Worm (Caenorhabditis elegans) whole organism, late embryonic: Measurements from ENCODE around the gene npr-4.

Source experiments
- Y22D7AL.16 ChIP-seq: sonication (generic microtip); optimal IDR thresholded peaks from 2 replicates; lab custom pipeline; 2016; ENCODE audit warnings: missing genetic modification characterization, missing compliant biosample characterization
- ahr-1 ChIP-seq: sonication (generic microtip); optimal IDR thresholded peaks from 2 replicates; lab custom pipeline; 2016; ENCODE audit warnings: missing genetic modification characterization, missing compliant biosample characterization
- ceh-19 ChIP-seq: fragments of 200-800 bp; sonication (Bioruptor generic); optimal IDR thresholded peaks from 2 replicates; lab custom pipeline; 2018; ENCODE audit warnings: mild to moderate bottlenecking, missing genetic modification characterization, missing compliant biosample characterization
- ceh-30 ChIP-seq: fragments of 150-350 bp; optimal IDR thresholded peaks from 2 replicates; lab custom pipeline; 2014; ENCODE audit warnings: missing biosample characterization, missing genetic modification characterization
- ceh-34 ChIP-seq: sonication (generic microtip); optimal IDR thresholded peaks from 2 replicates; lab custom pipeline; 2016; ENCODE audit warnings: mild to moderate bottlenecking, missing genetic modification characterization, missing compliant biosample characterization
- ceh-45 ChIP-seq: fragments of 200-800 bp; sonication (Bioruptor generic); IDR thresholded peaks from 2 replicates; pipeline ENCODE4 v1.3.6; 2022; ENCODE audit warnings: missing genetic modification reagents, missing genetic modification characterization, missing compliant biosample characterization
- ceh-48 ChIP-seq: sonication (generic microtip); optimal IDR thresholded peaks from 2 replicates; lab custom pipeline; 2016; ENCODE audit warnings: missing genetic modification characterization, inconsistent platforms, missing compliant biosample characterization
- ceh-6 ChIP-seq: fragments of 200-800 bp; sonication (Bioruptor generic); optimal IDR thresholded peaks from 2 replicates; lab custom pipeline; 2018; ENCODE audit warnings: mild to moderate bottlenecking, missing genetic modification characterization, missing compliant biosample characterization
- ceh-9 ChIP-seq: sonication (generic microtip); optimal IDR thresholded peaks from 2 replicates; lab custom pipeline; 2016; ENCODE audit warnings: mild to moderate bottlenecking, missing genetic modification characterization, inconsistent platforms, missing compliant biosample characterization
- dmd-4 ChIP-seq: sonication (generic microtip); optimal IDR thresholded peaks from 2 replicates; lab custom pipeline; 2016; ENCODE audit warnings: borderline replicate concordance, missing genetic modification characterization, missing compliant biosample characterization
- dve-1 ChIP-seq: sonication (generic microtip); optimal IDR thresholded peaks from 2 replicates; lab custom pipeline; 2017; ENCODE audit warnings: antibody characterized with exemption, mild to moderate bottlenecking, missing genetic modification characterization, missing compliant biosample characterization
- elt-2 ChIP-seq: sonication (generic microtip); optimal IDR thresholded peaks from 2 replicates; lab custom pipeline; 2016; ENCODE audit warnings: missing genetic modification reagents, missing genetic modification characterization, missing compliant biosample characterization
- elt-4 ChIP-seq: sonication (generic microtip); optimal IDR thresholded peaks from 2 replicates; lab custom pipeline; 2016; ENCODE audit warnings: missing genetic modification characterization, missing compliant biosample characterization
- eyg-1 ChIP-seq: sonication (generic microtip); optimal IDR thresholded peaks from 2 replicates; lab custom pipeline; 2016; ENCODE audit warnings: missing genotype, missing genetic modification characterization, missing compliant biosample characterization
- fkh-10 ChIP-seq: fragments of 150-350 bp; optimal IDR thresholded peaks from 2 replicates; lab custom pipeline; 2014; ENCODE audit warnings: missing biosample characterization, missing genetic modification reagents, missing genetic modification characterization
- fkh-6 ChIP-seq: sonication (generic microtip); optimal IDR thresholded peaks from 2 replicates; lab custom pipeline; 2016; ENCODE audit warnings: missing genetic modification characterization, missing compliant biosample characterization
- hlh-13 ChIP-seq: fragments of 200-800 bp; sonication (Bioruptor generic); optimal IDR thresholded peaks from 2 replicates; lab custom pipeline; 2018; ENCODE audit warnings: mild to moderate bottlenecking, missing genetic modification characterization, missing compliant biosample characterization
- hlh-30 ChIP-seq: sonication (generic microtip); optimal IDR thresholded peaks from 2 replicates; lab custom pipeline; 2017; ENCODE audit warnings: antibody characterized with exemption, missing genetic modification characterization, missing compliant biosample characterization; ENCODE audit not compliant: insufficient read depth
- hlh-6 ChIP-seq: sonication (generic microtip); optimal IDR thresholded peaks from 2 replicates; lab custom pipeline; 2016; ENCODE audit warnings: missing genotype, missing genetic modification characterization, missing compliant biosample characterization
- hlh-8 ChIP-seq: sonication (generic microtip); optimal IDR thresholded peaks from 2 replicates; lab custom pipeline; 2016; ENCODE audit warnings: missing genotype, missing genetic modification characterization, missing compliant biosample characterization
- lim-6 ChIP-seq: sonication (generic microtip); optimal IDR thresholded peaks from 2 replicates; lab custom pipeline; 2016; ENCODE audit warnings: missing genetic modification characterization, missing compliant biosample characterization
- lin-11 ChIP-seq: fragments of 200-800 bp; sonication (Bioruptor generic); optimal IDR thresholded peaks from 2 replicates; lab custom pipeline; 2018; ENCODE audit warnings: mild to moderate bottlenecking, missing genetic modification characterization, missing compliant biosample characterization
- madf-2 ChIP-seq: sonication (generic microtip); optimal IDR thresholded peaks from 2 replicates; lab custom pipeline; 2017; ENCODE audit warnings: missing genetic modification characterization, missing compliant biosample characterization
- mec-3 ChIP-seq: sonication (generic microtip); optimal IDR thresholded peaks from 2 replicates; lab custom pipeline; 2016; ENCODE audit warnings: borderline replicate concordance, missing genetic modification characterization, missing compliant biosample characterization
- nhr-232 ChIP-seq: sonication (generic microtip); optimal IDR thresholded peaks from 2 replicates; lab custom pipeline; 2016; ENCODE audit warnings: missing genetic modification characterization, missing compliant biosample characterization
- odd-2 ChIP-seq: sonication (generic microtip); optimal IDR thresholded peaks from 2 replicates; lab custom pipeline; 2017; ENCODE audit warnings: antibody characterized with exemption, mild to moderate bottlenecking, missing genetic modification characterization, missing compliant biosample characterization
- pax-1 ChIP-seq: fragments of 150-350 bp; optimal IDR thresholded peaks from 2 replicates; lab custom pipeline; 2014; ENCODE audit warnings: missing biosample characterization, missing genetic modification characterization
- pha-4 ChIP-seq: fragments of 150-350 bp; optimal IDR thresholded peaks from 2 replicates; lab custom pipeline; 2018; ENCODE audit warnings: missing biosample characterization, missing genetic modification reagents, missing genetic modification characterization
- pqm-1 ChIP-seq: sonication (generic microtip); optimal IDR thresholded peaks from 2 replicates; lab custom pipeline; 2016; ENCODE audit warnings: missing genetic modification characterization, missing compliant biosample characterization
- rnt-1 ChIP-seq: sonication (generic microtip); optimal IDR thresholded peaks from 2 replicates; lab custom pipeline; 2016; ENCODE audit warnings: missing genetic modification characterization, missing compliant biosample characterization
- sdc-2 ChIP-seq: sonication (generic microtip); optimal IDR thresholded peaks from 2 replicates; lab custom pipeline; 2016; ENCODE audit warnings: missing genotype, missing genetic modification characterization, missing compliant biosample characterization
- tbx-2 ChIP-seq: sonication (generic microtip); optimal IDR thresholded peaks from 2 replicates; lab custom pipeline; 2016; ENCODE audit warnings: missing genetic modification characterization, missing compliant biosample characterization
- tbx-7 ChIP-seq: sonication (generic microtip); optimal IDR thresholded peaks from 2 replicates; lab custom pipeline; 2016; ENCODE audit warnings: missing genotype, missing genetic modification characterization, missing compliant biosample characterization
- ttx-3 ChIP-seq: sonication (generic microtip); optimal IDR thresholded peaks from 2 replicates; lab custom pipeline; 2016; ENCODE audit warnings: missing genetic modification reagents, missing genetic modification characterization, missing compliant biosample characterization
- unc-3 ChIP-seq, 2 experiments: fragments of 200-800 bp in 1 of 2; sonication (Bioruptor generic) in 1 of 2; sonication (generic microtip) in 1 of 2; conservative IDR thresholded peaks in 1 of 2; optimal IDR thresholded peaks in 1 of 2; 2 replicates each; pipeline versions ENCODE4 v1.3.6 to Lab custom; 2016 to 2022; ENCODE audit warnings: missing compliant biosample characterization in 2 of 2, missing genetic modification characterization in 2 of 2, missing genetic modification reagents in 1 of 2
- zip-5 ChIP-seq: sonication (generic microtip); optimal IDR thresholded peaks from 2 replicates; lab custom pipeline; 2016; ENCODE audit warnings: missing genetic modification characterization, missing compliant biosample characterization
- ztf-16 ChIP-seq: sonication (generic microtip); optimal IDR thresholded peaks from 2 replicates; lab custom pipeline; 2017; ENCODE audit warnings: missing genetic modification characterization, missing compliant biosample characterization

npr-4 gene

DNA sequence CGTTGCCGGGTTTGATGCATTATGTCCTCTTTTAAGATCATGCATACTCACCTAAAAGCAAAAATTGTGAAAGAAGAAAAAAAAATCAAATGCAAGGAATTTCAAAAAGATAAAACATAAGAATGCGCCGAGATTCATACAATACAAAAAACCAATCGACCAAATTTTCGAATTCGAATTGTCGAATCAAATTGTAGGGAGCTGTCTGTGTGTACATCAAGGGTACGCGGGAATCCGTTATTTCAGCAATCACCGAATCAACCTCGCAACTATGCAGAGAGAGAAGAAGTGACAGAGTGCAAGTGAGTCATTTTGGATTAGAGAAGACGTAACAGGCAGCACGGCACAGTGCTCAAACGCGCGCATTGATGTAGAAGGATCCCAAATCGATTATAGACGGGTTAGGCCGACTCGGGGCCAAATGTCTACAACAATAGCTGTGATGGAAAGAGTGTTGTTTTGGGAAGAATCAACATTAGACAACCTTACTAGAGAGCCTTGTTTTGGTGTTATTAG lies 48.1 kb downstream of the npr-4 start, which contains the start of gene sdz-19:
TSS of gene sdz-19 (minus strand) at position 51 of the 516 bp plus-strand sequence.
- TF ChIP-seq dve-1 (tag; lab: Kevin White, UChicago) (no peak), fkh-10 (GFP tag; lab: Kevin White, UChicago) (no peak), ceh-19 (GFP tag; lab: Kevin White, UChicago) (no peak), ceh-45 (GFP tag; lab: Robert Waterston, UW) (no peak), ztf-16 (tag; lab: Kevin White, UChicago) (no peak), lin-11 (tag; lab: Kevin White, UChicago) (no peak)

DNA sequence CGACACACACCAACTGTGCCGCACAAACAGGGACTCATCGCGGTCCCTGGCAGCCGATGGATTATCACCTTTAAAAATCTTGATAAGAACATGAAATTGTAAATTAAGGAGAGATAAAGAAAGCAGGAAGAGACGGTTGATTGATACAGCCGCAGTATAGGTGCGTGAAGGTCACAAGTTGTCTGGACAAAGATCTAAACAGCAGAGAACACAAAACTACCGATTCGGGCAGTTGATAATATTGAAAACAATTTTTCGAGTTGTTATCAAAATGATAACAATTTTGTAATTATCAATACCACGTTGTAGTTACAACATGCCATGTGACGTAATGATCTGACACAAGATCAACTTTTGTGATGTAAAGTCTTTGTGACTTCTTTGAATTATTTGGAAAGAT lies 50.7 kb downstream of the npr-4 start:
- TF ChIP-seq hlh-30 (tag; lab: Kevin White, UChicago) = peak; percentile 20
- no peak for TF ChIP-seq ceh-34
- TF ChIP-seq rnt-1 (tag; lab: Kevin White, UChicago) = peak; percentile 16
- no peak for TF ChIP-seq ttx-3
- TF ChIP-seq mec-3 (tag; lab: Kevin White, UChicago) = no peak
- no peak for TF ChIP-seq sdc-2
- TF ChIP-seq nhr-232 (tag; lab: Kevin White, UChicago) = no peak
- no peak for TF ChIP-seq ahr-1 (tag; lab: Kevin White, UChicago)
- no peak for TF ChIP-seq fkh-6 (tag; lab: Kevin White, UChicago)
- peak; percentile 11 for TF ChIP-seq pqm-1 (tag; lab: Kevin White, UChicago)
- TF ChIP-seq hlh-6 (tag; lab: Kevin White, UChicago) = no peak
- no peak for TF ChIP-seq lim-6 (tag; lab: Kevin White, UChicago)
- peak; percentile 96 for TF ChIP-seq elt-2
- TF ChIP-seq dve-1 (tag; lab: Kevin White, UChicago) = no peak
- TF ChIP-seq tbx-7 (tag; lab: Kevin White, UChicago) = no peak
- TF ChIP-seq ceh-9 = no peak

DNA sequence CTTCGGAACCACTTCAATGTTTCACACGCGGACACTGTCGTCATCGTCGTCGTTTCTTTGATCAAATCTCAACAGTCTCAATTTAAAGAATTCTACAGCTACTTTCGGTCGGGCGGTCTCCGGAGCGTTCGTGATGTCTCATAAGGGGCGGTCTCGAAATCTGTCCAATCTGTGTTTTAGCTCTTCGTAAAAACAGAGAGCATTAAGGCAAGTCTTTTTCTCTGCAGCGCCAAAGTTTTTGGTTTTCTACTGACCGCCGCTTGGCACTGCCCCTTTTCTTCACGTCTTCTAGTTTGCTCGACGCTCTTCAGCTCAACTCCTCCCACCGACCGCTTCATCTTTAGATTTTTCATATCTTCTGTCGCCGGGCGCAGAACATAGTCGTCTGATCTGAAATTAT lies 59.0 kb downstream of the npr-4 start, which contains the start of gene lips-1:
TSS of gene lips-1 (plus strand) at position 301 of the 400 bp plus-strand sequence.
- TF ChIP-seq ceh-6 (GFP tag; lab: Kevin White, UChicago) (no peak), pha-4 (no peak), ceh-19 (GFP tag; lab: Kevin White, UChicago) (no peak), tbx-2 (tag; lab: Kevin White, UChicago) (no peak), mec-3 (tag; lab: Kevin White, UChicago) (no peak), rnt-1 (tag; lab: Kevin White, UChicago) (no peak), ceh-48 (tag; lab: Kevin White, UChicago) (no peak), elt-4 (tag; lab: Kevin White, UChicago) (no peak), lin-11 (tag; lab: Kevin White, UChicago) (no peak), fkh-10 (GFP tag; lab: Kevin White, UChicago) (no peak), hlh-13 (GFP tag; lab: Kevin White, UChicago) (no peak), unc-3 (GFP tag; conservative IDR thresholded peaks at IDR 0.05; lab: Robert Waterston, UW) (no peak), unc-3 (tag; optimal IDR thresholded peaks at IDR 0.05; lab: Kevin White, UChicago) (no peak), fkh-6 (tag; lab: Kevin White, UChicago) (no peak), pqm-1 (tag; lab: Kevin White, UChicago) (no peak), ahr-1 (tag; lab: Kevin White, UChicago) (no peak), ceh-34 (no peak), Y22D7AL.16 (tag; lab: Kevin White, UChicago) (no peak), hlh-8 (tag; lab: Kevin White, UChicago) (no peak)
- TF ChIP-seq, all 69 proteins: peak for 0

DNA sequence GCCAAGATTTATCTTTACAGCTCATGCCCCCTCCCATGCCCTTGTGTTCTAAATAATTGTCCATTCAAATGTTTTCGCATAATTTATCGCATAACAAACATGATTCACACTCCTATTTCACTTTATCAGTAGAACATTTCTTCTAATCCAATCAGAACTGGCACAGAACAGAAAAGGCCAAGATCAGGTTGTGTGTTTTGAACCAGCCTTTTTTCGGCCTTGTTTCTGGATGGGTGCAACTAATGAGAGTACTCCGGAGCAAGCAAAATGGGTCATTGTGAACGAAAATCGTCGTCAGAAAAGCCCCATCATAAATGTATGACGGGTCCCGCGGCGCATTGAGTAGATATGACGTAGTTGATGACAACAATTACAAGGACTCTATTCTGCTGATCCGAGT lies 60.3 kb downstream of the npr-4 start:
- TF ChIP-seq eyg-1 (tag; lab: Kevin White, UChicago) = no peak
- no peak for TF ChIP-seq sdc-2
- no peak for TF ChIP-seq zip-5 (tag; lab: Kevin White, UChicago)
- no peak for TF ChIP-seq ceh-6 (GFP tag; lab: Kevin White, UChicago)
- no peak for TF ChIP-seq pax-1 (tag; lab: Kevin White, UChicago)
- no peak for TF ChIP-seq dmd-4 (tag; lab: Kevin White, UChicago)
- no peak for TF ChIP-seq odd-2 (tag; lab: Kevin White, UChicago)
- TF ChIP-seq fkh-6 (tag; lab: Kevin White, UChicago) = no peak
- TF ChIP-seq madf-2 (tag; lab: Kevin White, UChicago) = no peak
- TF ChIP-seq hlh-30 (tag; lab: Kevin White, UChicago) = no peak
- TF ChIP-seq ceh-30 (tag; lab: Kevin White, UChicago) = no peak
